Fruit fly (Drosophila melanogaster): ENCODE data around the gene CG4022.

The CG4022 gene

DNA sequence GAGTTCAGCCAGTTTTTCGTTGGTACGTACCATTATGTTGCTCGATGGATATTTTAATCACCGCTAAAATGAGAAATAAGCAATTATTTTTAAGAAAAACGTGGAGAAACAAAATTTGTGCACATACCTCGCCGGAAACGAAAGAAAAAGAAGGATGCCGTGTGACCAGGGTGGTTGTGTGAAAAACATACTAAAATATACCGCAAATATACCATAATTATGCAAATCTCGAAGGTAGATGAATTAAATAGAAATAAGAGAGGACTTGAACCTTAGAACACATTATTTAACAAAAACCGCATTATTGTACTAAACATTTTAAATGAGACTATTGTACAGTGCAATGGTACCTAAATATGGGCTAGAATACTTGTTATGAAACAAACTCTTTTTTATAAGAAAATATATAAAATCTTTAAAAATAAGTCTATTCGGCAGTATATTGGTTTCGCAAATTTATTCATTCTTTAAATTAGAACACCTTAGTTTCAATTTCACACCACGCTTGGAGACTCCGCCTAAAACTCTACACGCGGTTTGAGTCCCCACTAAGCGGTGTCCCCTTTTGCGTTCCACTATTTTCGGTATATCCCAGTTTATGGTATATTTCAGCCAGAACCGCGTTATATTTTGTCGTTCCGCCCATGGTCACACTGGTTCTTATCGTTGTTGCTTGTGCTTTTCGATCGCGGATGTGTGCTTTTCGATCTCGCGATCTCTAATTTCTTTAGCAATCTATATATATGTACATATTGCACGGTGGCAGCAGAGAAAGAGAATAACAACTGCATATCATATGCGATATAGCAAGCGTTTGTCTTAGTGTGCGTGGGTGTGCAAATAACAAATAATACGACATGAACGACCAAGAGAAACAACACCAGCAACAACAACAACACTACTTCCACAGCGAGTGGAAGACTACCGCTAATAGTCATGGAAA lies 19.3 kb upstream of the CG4022 start, which contains the start of the genes RpS17 and MTF-1 (continued):
- TF ChIP-seq CG17568 (GFP tag; optimal IDR thresholded peaks at IDR 0.05) (peak; percentile 78), Stat92E (GFP tag; optimal IDR thresholded peaks at IDR 0.05) (peak in 1 of 3 experiments; percentile 30), psq (GFP tag; optimal IDR thresholded peaks at IDR 0.05) (no peak), fru (optimal IDR thresholded peaks at IDR 0.05) (no peak), CG10366 (GFP tag; IDR thresholded peaks at IDR 0.05) (peak; percentile 37), sna (GFP tag; IDR thresholded peaks at IDR 0.05; ENCODE audit: partially characterized antibody) (no peak), CG7928 (GFP tag; optimal IDR thresholded peaks at IDR 0.05) (no peak), CG13287 (GFP tag; IDR thresholded peaks at IDR 0.05; ENCODE audit: partially characterized antibody) (peak; percentile 61; the same call in 1 of the 2 replicates), cg (GFP tag; optimal IDR thresholded peaks at IDR 0.05) (peak; percentile 14), Bgb (GFP tag; IDR thresholded peaks at IDR 0.05; ENCODE audit: partially characterized antibody) (no peak), peb (GFP tag; IDR thresholded peaks at IDR 0.05) (no peak), CG6689 (GFP tag; IDR thresholded peaks at IDR 0.05) (no peak), Sox100B (GFP tag; optimal IDR thresholded peaks at IDR 0.05) (peak; percentile 46), CG32772 (GFP tag; IDR thresholded peaks at IDR 0.05) (no peak), en (GFP tag; optimal IDR thresholded peaks at IDR 0.05) (peak; percentile 5), HLH4C (GFP tag; IDR thresholded peaks at IDR 0.05; ENCODE audit: partially characterized antibody) (no peak), ssp (GFP tag; IDR thresholded peaks at IDR 0.05) (no peak), tup (GFP tag; optimal IDR thresholded peaks at IDR 0.05) (no peak), CG1529 (GFP tag; optimal IDR thresholded peaks at IDR 0.05) (peak; percentile 51), CG6854 (GFP tag; optimal IDR thresholded peaks at IDR 0.05) (peak; percentile 41), CG14667 (GFP tag; IDR thresholded peaks at IDR 0.05) (no peak), Ptx1 (GFP tag; IDR thresholded peaks at IDR 0.05) (peak; percentile 33; the same call in 1 of the 2 replicates), CG6175 (GFP tag; IDR thresholded peaks at IDR 0.05) (no peak), maf-S (GFP tag; optimal IDR thresholded peaks at IDR 0.05) (peak; percentile 4), CG10959 (GFP tag; IDR thresholded peaks at IDR 0.05) (no peak), H2.0 (GFP tag; IDR thresholded peaks at IDR 0.05) (no peak), D19A (tag; optimal IDR thresholded peaks at IDR 0.05) (peak; percentile 13), prd (optimal IDR thresholded peaks at IDR 0.05) (no peak), prd (GFP tag; IDR thresholded peaks at IDR 0.05) (no peak), sim (GFP tag; IDR thresholded peaks at IDR 0.05) (0 out of 2 replicates have a peak, but pooled peaks have one; percentile 16), CG2120 (GFP tag; optimal IDR thresholded peaks at IDR 0.05) (peak; percentile 15), CG3065 (GFP tag; optimal IDR thresholded peaks at IDR 0.05) (no peak), Sry-δ (GFP tag; optimal IDR thresholded peaks at IDR 0.05) (peak; percentile 28), br (optimal IDR thresholded peaks at IDR 0.05) (no peak), CG4328 (GFP tag; optimal IDR thresholded peaks at IDR 0.05) (peak; percentile 63), Side (GFP tag; optimal IDR thresholded peaks at IDR 0.05) (peak; percentile 59), CG1647 (GFP tag; optimal IDR thresholded peaks at IDR 0.05) (no peak), luna (GFP tag; optimal IDR thresholded peaks at IDR 0.05) (peak; percentile 7), trem (tag; optimal IDR thresholded peaks at IDR 0.05) (peak; percentile 19), gsb (GFP tag; IDR thresholded peaks at IDR 0.05) (no peak), ranshi (GFP tag; IDR thresholded peaks at IDR 0.05) (peak; percentile 33; the same call in 1 of the 2 replicates), fd64A (GFP tag; optimal IDR thresholded peaks at IDR 0.05) (peak; percentile 21), Atf6 (GFP tag; IDR thresholded peaks at IDR 0.05) (no peak), HLH54F (GFP tag; optimal IDR thresholded peaks at IDR 0.05) (no peak), Ets65A (GFP tag) (peak; percentile 85), Bdp1 (GFP tag; optimal IDR thresholded peaks at IDR 0.05) (peak; percentile 23), Dek (tag; optimal IDR thresholded peaks at IDR 0.05) (no peak), chinmo (GFP tag; IDR thresholded peaks at IDR 0.05; ENCODE audit: partially characterized antibody) (no peak), D19B (GFP tag; optimal IDR thresholded peaks at IDR 0.05) (no peak), CG14860 (GFP tag; IDR thresholded peaks at IDR 0.05; ENCODE audit: partially characterized antibody) (no peak)

All from whole organism, embryonic.